Fruit fly (Drosophila melanogaster) Kc167 (cell line): ENCODE results near the gene Ntl.
"Not testable (repeated sequence)": the region's sequence is repeated elsewhere in the genome, so short reads cannot be mapped to it uniquely, and the experiment has no call there.

Source experiments
- Myc ChIP-seq: fragments of >200 bp; optimal IDR thresholded peaks from 2 replicates; lab custom pipeline; 2017; ENCODE audit warnings: missing external identifiers
- Sin3A ChIP-seq: fragments of >200 bp; optimal IDR thresholded peaks from 2 replicates; lab custom pipeline; 2018; ENCODE audit warnings: missing external identifiers
- h ChIP-seq: fragments of >200 bp; optimal IDR thresholded peaks from 3 replicates; lab custom pipeline; 2018; ENCODE audit warnings: missing external identifiers
- insv ChIP-seq: fragments of >200 bp; optimal IDR thresholded peaks from 3 replicates; lab custom pipeline; 2018; ENCODE audit warnings: missing external identifiers
- psq ChIP-seq: fragments of >200 bp; optimal IDR thresholded peaks from 2 replicates; lab custom pipeline; 2017; ENCODE audit warnings: missing external identifiers
- ttk ChIP-seq: sonication (Bioruptor generic); optimal IDR thresholded peaks from 2 replicates; lab custom pipeline; 2017; ENCODE audit warnings: missing external identifiers

DNA sequence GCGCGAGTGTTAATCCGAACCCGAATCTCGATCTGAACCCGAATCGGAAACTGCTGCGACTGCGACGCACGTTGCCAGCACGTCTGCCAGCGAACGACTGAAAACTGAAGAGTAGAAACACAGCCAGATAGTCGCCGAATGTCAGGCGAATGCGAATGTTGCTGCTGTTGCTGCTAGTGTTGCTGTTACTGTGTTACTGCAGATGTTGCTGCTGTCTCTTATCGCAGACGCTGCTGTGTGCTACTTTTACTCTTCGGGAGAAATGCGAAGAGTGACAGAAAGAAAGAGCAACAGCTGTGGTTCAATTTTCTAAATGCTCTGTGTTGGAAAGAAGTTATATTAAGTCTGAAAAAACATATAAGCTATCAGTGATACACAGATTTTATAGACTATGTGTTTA lies 21.9 kb downstream of the Ntl start, which contains the start of gene CG13796:
- not testable (repeated sequence) for TF ChIP-seq h; insv; Sin3A; ttk (lab: Kevin White, UChicago); Myc (lab: Kevin White, UChicago); psq
